Worm (Caenorhabditis elegans) whole organism, L3 larva: ENCODE data around the gene ent-4.

Source experiments
- aly-2 ChIP-seq: fragments of 150-350 bp; optimal IDR thresholded peaks from 2 replicates; lab custom pipeline; 2014; ENCODE audit warnings: missing biosample characterization, missing genetic modification characterization
- ceh-82 ChIP-seq: fragments of 150-350 bp; optimal IDR thresholded peaks from 2 replicates; lab custom pipeline; 2014; ENCODE audit warnings: missing biosample characterization, missing genetic modification characterization
- elt-1 ChIP-seq: fragments of 150-350 bp; optimal IDR thresholded peaks from 2 replicates; lab custom pipeline; 2014; ENCODE audit warnings: missing biosample characterization, missing genetic modification characterization
- mml-1 ChIP-seq: fragments of 150-350 bp; sonication (generic microtip); optimal IDR thresholded peaks from 3 replicates; lab custom pipeline; 2014; ENCODE audit warnings: missing biosample characterization, missing genetic modification characterization
- nfya-1 ChIP-seq: sonication (generic microtip); optimal IDR thresholded peaks from 2 replicates; lab custom pipeline; 2017; ENCODE audit warnings: missing genetic modification characterization, mild to moderate bottlenecking, missing compliant biosample characterization, antibody characterized with exemption, moderate library complexity; ENCODE audit not compliant: insufficient read depth
- nhr-11 ChIP-seq: fragments of 150-350 bp; optimal IDR thresholded peaks from 2 replicates; lab custom pipeline; 2014; ENCODE audit warnings: missing biosample characterization, missing genetic modification characterization
- nhr-28 ChIP-seq: fragments of 150-350 bp; optimal IDR thresholded peaks from 2 replicates; lab custom pipeline; 2014; ENCODE audit warnings: missing biosample characterization, missing genetic modification characterization
- nhr-76 ChIP-seq: fragments of 150-350 bp; sonication (generic microtip); optimal IDR thresholded peaks from 5 replicates; lab custom pipeline; 2014; ENCODE audit warnings: missing biosample characterization, missing genetic modification characterization
- nhr-77 ChIP-seq: fragments of 150-350 bp; optimal IDR thresholded peaks from 2 replicates; lab custom pipeline; 2014; ENCODE audit warnings: missing biosample characterization, missing genetic modification characterization
- pqm-1 ChIP-seq: fragments of 150-350 bp; optimal IDR thresholded peaks from 2 replicates; lab custom pipeline; 2017; ENCODE audit warnings: missing biosample characterization, missing genetic modification characterization, inconsistent platforms

ce11 chrIV:13679495-13679894, 47.2 kb upstream of the ent-4 start:
- no peak for TF ChIP-seq aly-2 (tag; lab: Kevin White, UChicago)
- TF ChIP-seq nhr-28 (tag; lab: Kevin White, UChicago) = no peak
- TF ChIP-seq elt-1 (tag; lab: Kevin White, UChicago) = no peak
- no peak for TF ChIP-seq pqm-1 (tag; lab: Kevin White, UChicago)
- no peak for TF ChIP-seq nhr-76 (tag; lab: Kevin White, UChicago)
- TF ChIP-seq nhr-11 (tag; lab: Kevin White, UChicago) = no peak
- TF ChIP-seq ceh-82 (tag; lab: Kevin White, UChicago) = no peak
- TF ChIP-seq nfya-1 (tag; lab: Kevin White, UChicago) = peak; percentile 93
- TF ChIP-seq nhr-77 (tag; lab: Kevin White, UChicago) = no peak
- no peak for TF ChIP-seq mml-1 (tag; lab: Kevin White, UChicago)
